Fruit fly (Drosophila melanogaster): ENCODE data around the gene CG7768.

CG7768 gene

DNA sequence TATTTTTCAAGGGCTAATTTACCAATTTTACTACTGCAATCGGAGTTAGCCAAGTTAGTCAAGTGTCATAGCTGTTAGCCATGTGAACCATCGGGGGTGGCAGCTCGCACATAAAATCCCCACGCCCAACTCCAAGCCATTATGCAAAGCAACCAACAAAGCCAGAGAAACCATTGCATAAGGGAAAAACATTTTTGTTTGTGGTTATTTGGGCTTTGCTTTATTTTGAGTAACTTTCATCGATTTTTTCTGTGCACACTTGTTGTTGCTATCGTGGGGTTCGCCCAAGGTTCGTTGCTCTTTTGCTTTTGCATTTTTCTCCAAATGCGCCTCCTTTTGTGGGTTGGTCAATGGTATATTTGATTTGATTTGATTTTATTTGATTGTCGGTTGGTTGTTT lies 19.8 kb upstream of the CG7768 start:
- no peak for TF ChIP-seq CG8478 (optimal IDR thresholded peaks at IDR 0.05)
- no peak for TF ChIP-seq CTCF (optimal IDR thresholded peaks at IDR 0.05)

DNA sequence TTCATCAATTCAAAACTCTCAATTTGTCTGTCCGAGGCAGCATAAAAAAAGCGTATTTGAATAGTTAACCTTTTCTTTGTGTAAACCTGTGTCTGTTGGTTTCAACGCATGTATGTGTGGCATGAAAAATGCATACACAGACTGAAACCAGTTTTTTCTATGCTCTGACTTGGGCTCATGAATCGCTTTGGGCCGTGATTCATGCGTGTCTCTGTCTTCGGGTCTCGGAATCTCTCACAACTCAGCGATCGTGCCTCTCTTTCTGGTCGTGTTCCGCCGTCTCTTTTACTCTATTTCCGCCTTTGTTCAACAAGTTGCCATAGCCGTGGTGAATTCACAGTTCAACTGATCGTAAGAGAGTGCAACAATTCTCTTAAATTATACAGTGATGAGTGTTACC lies 17.0 kb upstream of the CG7768 start:
- TF ChIP-seq CTCF (optimal IDR thresholded peaks at IDR 0.05): peak in 1 of 2 experiments; percentile 4
- TF ChIP-seq CG8478 (optimal IDR thresholded peaks at IDR 0.05): no peak

DNA sequence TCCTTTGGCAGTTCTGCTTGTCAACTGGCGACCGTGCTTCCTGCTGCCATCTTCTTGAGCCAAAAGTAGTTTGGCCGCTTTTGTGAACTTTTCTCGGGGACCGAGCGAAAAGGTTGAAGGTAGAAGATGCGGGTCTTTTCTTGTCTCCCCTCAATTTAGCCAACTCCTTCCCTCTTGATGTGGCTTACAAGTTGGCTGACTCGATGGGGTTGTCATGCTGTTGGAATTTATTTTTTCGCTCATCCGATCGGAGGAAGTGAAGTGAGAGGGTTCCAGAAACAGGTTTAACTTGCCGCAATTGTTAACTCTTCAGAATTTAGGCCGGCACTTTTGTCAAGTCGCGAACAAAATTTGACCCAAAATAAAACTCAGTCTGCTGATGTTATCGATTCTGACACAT lies 15.7 kb upstream of the CG7768 start:
- TF ChIP-seq CG8478 (optimal IDR thresholded peaks at IDR 0.05): no peak
- TF ChIP-seq CTCF (optimal IDR thresholded peaks at IDR 0.05): no peak

DNA sequence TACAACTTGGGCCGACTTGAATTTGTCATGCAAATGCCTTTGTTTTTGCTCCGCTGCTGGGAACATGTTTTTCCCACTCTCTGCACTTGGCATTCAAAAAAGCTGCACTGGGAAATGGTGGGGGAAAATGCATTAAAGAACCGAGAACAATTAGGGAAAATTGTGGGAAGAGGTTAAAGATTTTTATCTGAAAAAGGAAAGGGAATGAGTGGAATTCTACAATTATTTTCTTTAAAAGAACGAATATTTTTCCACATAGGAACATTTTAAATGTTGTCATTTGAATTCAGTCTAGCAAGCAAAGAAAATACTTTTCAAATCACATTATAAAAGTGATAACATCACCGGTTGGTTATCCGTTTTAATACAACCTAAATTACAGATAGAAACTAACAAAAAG lies 15.0 kb upstream of the CG7768 start, which contains the start of gene saturn:
saturn (plus strand) TSS at position 301 of the 400 bp plus-strand sequence.
- TF ChIP-seq CTCF (optimal IDR thresholded peaks at IDR 0.05): no peak
- TF ChIP-seq CG8478 (optimal IDR thresholded peaks at IDR 0.05): no peak

DNA sequence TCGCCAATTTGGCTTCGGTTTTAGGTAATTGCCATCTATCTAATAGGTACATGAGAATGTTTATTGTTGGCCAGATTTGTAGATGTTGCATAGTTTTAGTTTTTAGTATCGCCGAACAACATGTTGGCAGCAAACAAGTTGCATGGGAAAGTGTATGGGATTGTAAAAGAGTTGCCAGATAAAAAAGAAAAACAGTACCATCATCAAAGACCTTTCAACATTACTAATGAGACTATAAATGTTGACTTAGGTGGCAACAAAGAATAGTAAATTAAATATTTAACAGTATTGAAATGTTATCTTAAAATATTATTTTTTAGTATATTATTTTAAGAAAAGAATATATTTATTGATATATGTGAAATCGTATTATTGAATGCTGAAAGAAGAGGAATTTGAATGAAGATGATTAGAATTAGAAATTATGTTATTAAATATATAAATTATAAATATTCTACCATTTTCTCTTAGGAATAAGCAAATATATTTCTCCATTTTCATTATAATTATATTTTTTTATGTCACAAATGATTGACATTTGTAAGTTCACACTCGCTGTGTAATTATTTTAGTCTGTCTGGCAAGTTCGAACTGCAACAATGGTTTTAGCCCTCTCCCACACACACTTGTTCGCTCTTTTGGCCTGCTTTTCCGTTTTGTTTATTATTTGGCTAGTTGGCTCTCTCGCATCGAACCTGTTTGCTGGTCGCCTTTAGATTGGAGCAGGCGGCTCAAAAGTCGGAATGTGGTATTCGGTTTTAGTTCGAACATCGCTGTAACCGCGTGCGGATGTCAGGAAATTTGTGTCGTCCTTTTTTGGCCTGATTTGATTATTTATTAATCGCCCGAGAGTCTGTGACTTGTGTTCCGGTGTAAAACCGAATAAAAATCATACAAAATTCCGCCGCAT lies 13.1 kb upstream of the CG7768 start:
- no peak for TF ChIP-seq CG8478 (optimal IDR thresholded peaks at IDR 0.05)
- TF ChIP-seq CTCF (optimal IDR thresholded peaks at IDR 0.05): no peak

DNA sequence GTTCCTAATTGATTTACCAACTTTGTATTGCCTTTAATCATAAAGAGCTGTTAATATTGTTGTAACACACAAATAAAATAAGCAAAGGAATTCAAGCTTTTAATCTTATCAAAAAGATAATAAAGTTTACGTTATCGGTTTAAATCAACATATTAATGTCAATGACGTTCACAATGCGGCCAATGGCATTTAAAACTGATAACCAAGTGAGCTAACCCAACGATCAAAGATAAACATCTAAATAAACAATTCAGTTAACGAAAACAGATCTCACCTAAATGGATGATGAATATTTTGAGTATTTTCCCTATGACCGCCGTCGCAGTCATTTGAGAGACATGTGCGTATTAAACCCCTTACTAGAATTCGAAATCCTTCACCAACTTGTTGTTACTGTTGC lies 10.6 kb upstream of the CG7768 start:
- no peak for TF ChIP-seq CG8478 (optimal IDR thresholded peaks at IDR 0.05)
- TF ChIP-seq CTCF (optimal IDR thresholded peaks at IDR 0.05): no peak

DNA sequence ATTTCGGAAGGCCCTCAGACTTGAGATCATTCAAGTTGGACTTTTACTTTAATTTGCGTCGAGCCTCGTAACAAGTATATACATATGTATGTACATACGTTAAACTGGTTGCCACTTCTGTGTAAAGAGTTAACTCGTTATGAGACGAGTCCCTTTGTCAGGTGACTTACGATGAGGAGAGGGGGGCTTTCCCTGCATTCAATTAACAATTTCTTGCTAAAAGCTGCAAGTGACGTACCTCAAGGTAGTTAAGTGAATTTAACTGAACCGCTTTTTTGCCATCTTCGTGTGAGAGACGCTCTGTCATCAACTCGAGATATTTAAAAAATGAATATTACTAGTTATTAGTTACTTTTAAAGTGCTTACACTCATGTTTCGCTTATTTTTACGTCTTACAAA lies 9.0 kb upstream of the CG7768 start:
- TF ChIP-seq CTCF (optimal IDR thresholded peaks at IDR 0.05) (no peak), CG8478 (optimal IDR thresholded peaks at IDR 0.05) (no peak)

DNA sequence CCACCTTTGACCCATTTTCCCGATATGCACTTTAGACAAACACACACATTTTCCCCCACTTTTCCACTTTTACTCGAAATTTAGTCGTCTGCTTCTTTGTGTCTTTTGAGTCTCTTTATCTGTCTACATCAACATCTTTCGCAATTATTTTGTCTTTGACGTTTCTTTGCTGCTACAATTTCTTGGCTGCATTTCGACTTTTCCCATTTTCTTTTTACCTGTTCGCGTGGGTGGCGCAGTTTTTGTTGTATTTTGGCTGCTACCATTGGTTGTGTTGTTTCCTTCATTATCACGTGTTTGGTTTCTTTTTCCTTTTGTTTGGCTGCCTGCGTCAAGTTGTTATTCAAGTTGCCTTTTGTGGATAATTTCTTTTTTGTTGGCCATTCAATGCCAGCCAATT lies 6.4 kb upstream of the CG7768 start:
- TF ChIP-seq CG8478 (optimal IDR thresholded peaks at IDR 0.05): no peak
- no peak for TF ChIP-seq CTCF (optimal IDR thresholded peaks at IDR 0.05)

DNA sequence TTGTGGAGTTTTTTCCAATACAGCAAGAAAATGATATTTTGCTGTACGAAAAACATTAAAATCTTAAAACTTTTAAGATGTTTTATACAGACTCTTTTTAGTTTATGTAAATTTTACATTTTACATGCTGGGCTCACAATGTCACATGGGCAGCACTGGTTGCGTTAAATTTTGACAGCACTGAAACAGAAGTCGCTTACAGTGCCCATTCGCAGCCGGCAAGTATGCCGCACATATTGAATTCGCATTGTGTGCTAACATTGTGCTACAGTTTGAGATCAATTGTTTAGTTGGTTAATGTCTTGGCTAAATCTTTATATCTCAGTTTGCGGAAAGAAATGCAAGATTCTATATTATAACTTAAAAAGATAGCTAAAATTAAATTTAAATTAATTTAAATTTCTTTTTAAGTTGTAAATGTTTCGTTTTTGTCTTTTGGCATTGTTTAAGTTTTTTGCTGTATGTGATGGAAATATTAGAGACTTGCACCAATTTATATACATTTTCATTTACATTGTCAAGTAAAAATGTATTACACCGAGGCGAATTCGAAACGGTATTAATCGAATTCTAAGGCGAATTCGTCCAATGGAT lies 5.6 kb upstream of the CG7768 start:
- TF ChIP-seq CG8478 (optimal IDR thresholded peaks at IDR 0.05) (no peak), CTCF (optimal IDR thresholded peaks at IDR 0.05) (peak; percentile 52 to 81)

DNA sequence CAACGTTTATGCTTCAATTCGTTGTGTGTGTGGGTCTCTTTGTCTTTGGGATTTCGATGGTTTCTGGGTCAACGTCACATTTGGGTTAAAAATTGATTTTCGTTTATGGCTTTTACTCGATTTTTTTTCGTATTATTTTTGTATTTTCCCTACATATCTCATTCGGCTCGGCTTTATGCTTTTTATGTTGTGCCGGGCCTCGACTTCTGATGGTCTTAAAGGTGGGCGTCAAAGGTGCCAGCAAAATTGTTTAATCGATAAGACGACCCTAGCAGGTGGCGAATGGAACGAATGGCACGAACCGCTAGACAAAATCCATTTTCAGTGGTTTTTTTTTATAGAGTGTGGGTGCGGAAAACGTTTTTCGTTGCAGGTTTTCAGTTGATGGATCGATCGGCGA lies 1.9 kb upstream of the CG7768 start:
- TF ChIP-seq CG8478 (optimal IDR thresholded peaks at IDR 0.05): no peak

DNA sequence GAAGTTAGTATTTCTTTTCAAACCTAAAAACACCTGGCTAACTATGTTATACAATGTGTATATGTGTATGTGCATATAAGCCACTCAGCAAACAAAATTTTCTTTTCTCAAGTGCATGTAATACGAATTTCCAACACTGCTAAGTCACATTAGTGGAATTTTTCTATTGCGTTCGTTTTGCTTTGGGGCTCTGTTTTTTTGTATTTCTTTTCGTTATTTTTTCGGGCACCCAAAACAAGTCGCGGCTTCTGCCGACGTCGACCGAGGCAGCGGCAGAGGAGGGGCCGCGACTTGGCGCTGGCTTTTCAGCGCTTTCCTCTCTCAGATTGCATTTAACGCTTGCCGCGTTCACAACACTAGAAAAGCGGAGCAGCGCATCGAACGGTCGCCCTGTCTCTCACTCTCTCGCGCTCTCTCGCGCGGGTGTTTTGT lies 1.4 kb downstream of the CG7768 start:
- TF ChIP-seq CG8478 (optimal IDR thresholded peaks at IDR 0.05) (no peak), CTCF (optimal IDR thresholded peaks at IDR 0.05) (no peak)

DNA sequence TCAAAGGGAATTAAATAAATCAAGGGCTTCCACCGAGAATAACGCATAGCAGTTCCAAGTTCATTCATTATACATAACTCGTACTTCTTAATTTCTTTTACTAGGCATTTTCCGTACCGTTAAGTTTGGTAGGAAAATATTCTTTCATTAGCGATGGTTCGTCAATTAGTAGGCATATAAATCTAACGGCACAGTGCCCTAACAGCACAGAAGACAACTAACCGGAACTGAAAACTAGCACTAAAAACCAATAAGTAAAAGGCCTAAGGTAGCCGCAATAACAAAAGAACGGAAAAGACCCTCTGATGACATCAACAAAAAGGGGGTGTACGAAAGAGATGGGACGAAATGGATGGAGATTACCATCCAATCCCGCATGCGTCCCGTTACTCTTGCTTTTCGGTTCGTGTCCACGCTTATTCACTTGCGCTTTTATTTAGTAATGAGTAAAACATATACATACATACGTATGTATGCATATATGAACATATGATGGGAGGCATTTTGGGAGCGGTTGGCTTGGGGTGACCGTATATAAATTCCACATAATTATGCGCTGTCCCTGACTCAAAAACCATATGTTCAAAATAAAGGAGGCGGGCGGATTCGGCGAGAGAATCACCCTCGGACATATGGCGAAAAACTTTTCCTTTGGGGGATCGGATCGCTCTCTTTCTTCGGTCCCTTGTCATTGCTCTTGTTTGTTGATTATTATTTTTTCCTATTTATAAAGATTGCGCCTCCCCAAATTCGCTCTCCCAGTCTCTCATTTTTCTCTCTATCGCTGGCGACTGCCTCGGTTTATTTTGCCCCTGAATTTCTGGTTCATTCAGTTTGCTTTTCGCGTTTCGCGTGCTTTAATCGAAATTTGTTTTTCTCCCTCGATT lies 2.9 kb downstream of the CG7768 start:
- TF ChIP-seq CTCF (optimal IDR thresholded peaks at IDR 0.05) (no peak), CG8478 (optimal IDR thresholded peaks at IDR 0.05) (no peak)

DNA sequence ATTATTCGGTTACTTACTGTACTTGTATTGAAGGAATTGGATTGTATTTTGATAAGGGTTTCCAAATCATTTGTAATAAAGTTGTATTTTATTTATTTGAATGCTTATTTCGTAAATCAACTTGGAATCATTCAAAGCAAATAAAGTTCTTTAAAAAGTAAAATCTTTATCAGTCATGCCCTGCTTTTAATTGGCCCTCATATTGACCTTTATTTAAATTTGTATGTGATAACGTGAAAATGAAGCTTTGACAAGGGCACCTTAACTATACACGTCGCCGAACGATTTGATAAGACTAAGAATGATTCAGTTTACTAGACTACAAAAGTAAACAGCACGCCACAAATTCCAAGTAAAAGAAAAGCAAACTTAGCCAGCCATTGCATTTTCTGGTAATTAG lies 4.2 kb downstream of the CG7768 start:
- TF ChIP-seq CTCF (optimal IDR thresholded peaks at IDR 0.05) (no peak), CG8478 (optimal IDR thresholded peaks at IDR 0.05) (no peak)

DNA sequence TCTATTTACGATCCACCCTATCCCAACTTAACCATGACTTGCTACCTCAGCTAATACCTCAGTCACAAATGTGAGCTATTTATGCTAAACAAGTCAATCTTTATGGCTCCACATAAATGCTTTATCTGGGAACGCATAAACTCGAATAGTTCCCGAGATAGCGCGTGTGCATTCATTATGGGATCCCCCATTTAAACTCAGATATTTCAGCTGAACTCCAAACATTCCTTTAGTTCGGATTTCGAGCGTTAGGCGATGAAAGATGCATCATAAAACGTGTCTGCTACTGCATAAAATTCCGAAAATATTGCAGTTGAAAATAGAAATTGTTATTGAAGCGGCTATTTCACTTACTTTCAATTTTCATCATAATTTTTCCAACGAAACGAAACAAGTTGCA lies 5.4 kb downstream of the CG7768 start:
- TF ChIP-seq CTCF (optimal IDR thresholded peaks at IDR 0.05) (no peak), CG8478 (optimal IDR thresholded peaks at IDR 0.05) (no peak)

DNA sequence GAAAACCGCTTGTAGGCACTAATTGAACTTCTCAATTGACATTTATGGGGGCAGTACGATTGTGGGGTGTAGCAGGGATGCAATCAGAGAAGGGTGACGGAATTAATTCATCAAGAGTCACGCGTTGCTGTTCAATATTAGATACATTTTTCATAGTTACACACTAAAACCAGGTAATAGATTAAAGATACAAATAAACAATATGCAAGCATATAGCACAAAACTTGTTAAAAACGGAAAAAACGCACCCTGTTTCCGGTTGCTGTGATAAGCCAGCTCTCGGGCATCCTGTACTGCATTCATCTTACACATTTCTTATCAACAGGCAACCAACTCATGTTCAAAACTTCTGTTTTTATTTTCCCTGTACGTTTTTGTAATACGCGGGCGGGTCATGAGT lies 11.1 kb downstream of the CG7768 start:
- TF ChIP-seq CG8478 (optimal IDR thresholded peaks at IDR 0.05): no peak
- TF ChIP-seq CTCF (optimal IDR thresholded peaks at IDR 0.05): no peak

All from S2 (cell line).